Worm (Caenorhabditis elegans) whole organism, L2 larva: ENCODE results near the gene dnj-11.

Experiments used
- C34F6.9 ChIP-seq: fragments of 150-350 bp; optimal IDR thresholded peaks from 2 replicates; lab custom pipeline; 2014; ENCODE audit warnings: missing biosample characterization, missing genetic modification characterization
- F13H6.1 ChIP-seq: sonication (generic microtip); optimal IDR thresholded peaks from 2 replicates; lab custom pipeline; 2016; ENCODE audit warnings: missing genetic modification characterization, missing compliant biosample characterization
- Y55F3AM.14 ChIP-seq: fragments of 200-800 bp; sonication (Bioruptor generic); optimal IDR thresholded peaks from 2 replicates; lab custom pipeline; 2018; ENCODE audit warnings: mild to moderate bottlenecking, missing genetic modification characterization, missing compliant biosample characterization
- aly-2 ChIP-seq: fragments of 150-350 bp; optimal IDR thresholded peaks from 2 replicates; lab custom pipeline; 2014; ENCODE audit warnings: missing biosample characterization, missing genetic modification characterization
- blmp-1 ChIP-seq: sonication (generic microtip); optimal IDR thresholded peaks from 2 replicates; lab custom pipeline; 2017; ENCODE audit warnings: missing genetic modification characterization, mild to moderate bottlenecking, missing compliant biosample characterization, antibody characterized with exemption, moderate library complexity; ENCODE audit not compliant: insufficient read depth
- ceh-82 ChIP-seq: fragments of 150-350 bp; optimal IDR thresholded peaks from 2 replicates; lab custom pipeline; 2014; ENCODE audit warnings: missing biosample characterization, missing genetic modification characterization
- crh-2 ChIP-seq: sonication (generic microtip); optimal IDR thresholded peaks from 2 replicates; lab custom pipeline; 2017; ENCODE audit warnings: missing biosample characterization, missing genetic modification characterization
- dmd-4 ChIP-seq: sonication (generic microtip); optimal IDR thresholded peaks from 2 replicates; lab custom pipeline; 2017; ENCODE audit warnings: missing biosample characterization, missing genetic modification characterization
- egl-27 ChIP-seq: sonication (generic microtip); optimal IDR thresholded peaks from 3 replicates; lab custom pipeline; 2017; ENCODE audit warnings: missing biosample characterization, missing genetic modification reagents, missing genetic modification characterization
- elt-1 ChIP-seq: fragments of 150-350 bp; optimal IDR thresholded peaks from 2 replicates; lab custom pipeline; 2014; ENCODE audit warnings: missing biosample characterization, missing genetic modification characterization
- fos-1 ChIP-seq: fragments of 150-350 bp; optimal IDR thresholded peaks from 2 replicates; lab custom pipeline; 2014; ENCODE audit warnings: missing biosample characterization, missing genetic modification characterization
- gmeb-1 ChIP-seq: fragments of 150-350 bp; optimal IDR thresholded peaks from 2 replicates; lab custom pipeline; 2014; ENCODE audit warnings: missing biosample characterization, missing genetic modification characterization
- lin-11 ChIP-seq: fragments of 150-350 bp; sonication (generic microtip); optimal IDR thresholded peaks from 2 replicates; lab custom pipeline; 2014; ENCODE audit warnings: missing biosample characterization, missing genetic modification characterization, inconsistent platforms, mixed read lengths
- lin-13 ChIP-seq: fragments of 150-350 bp; optimal IDR thresholded peaks from 2 replicates; lab custom pipeline; 2014; ENCODE audit warnings: missing biosample characterization, missing genetic modification reagents, missing genetic modification characterization
- lin-39 ChIP-seq: fragments of 150-350 bp; optimal IDR thresholded peaks from 2 replicates; lab custom pipeline; 2014; ENCODE audit warnings: missing biosample characterization, missing genetic modification reagents, missing genetic modification characterization
- lsy-2 ChIP-seq, 2 experiments: fragments of 150-350 bp in 1 of 2; sonication (generic microtip) in 1 of 2; optimal IDR thresholded peaks; 2 replicates each; lab custom pipeline; 2014 to 2017; ENCODE audit warnings: missing biosample characterization in 2 of 2, missing genetic modification characterization in 2 of 2
- mbf-1 ChIP-seq: sonication (generic microtip); optimal IDR thresholded peaks from 2 replicates; lab custom pipeline; 2017; ENCODE audit warnings: missing biosample characterization, missing genetic modification characterization
- mdl-1 ChIP-seq, 2 experiments: fragments of 150-350 bp in 1 of 2; sonication (generic microtip) in 1 of 2; optimal IDR thresholded peaks; 2 replicates each; lab custom pipeline; 2017; ENCODE audit warnings: missing biosample characterization in 2 of 2, missing genetic modification characterization in 2 of 2
- nhr-10 ChIP-seq: sonication (generic microtip); optimal IDR thresholded peaks from 2 replicates; lab custom pipeline; 2017; ENCODE audit warnings: missing biosample characterization, missing genetic modification characterization
- nhr-129 ChIP-seq: fragments of 150-350 bp; optimal IDR thresholded peaks from 2 replicates; lab custom pipeline; 2014; ENCODE audit warnings: missing biosample characterization, missing genetic modification characterization
- nhr-21 ChIP-seq: fragments of 150-350 bp; optimal IDR thresholded peaks from 2 replicates; lab custom pipeline; 2014; ENCODE audit warnings: missing biosample characterization, missing genetic modification characterization
- nhr-23 ChIP-seq: fragments of 150-350 bp; optimal IDR thresholded peaks from 2 replicates; lab custom pipeline; 2014; ENCODE audit warnings: missing biosample characterization, missing genetic modification reagents, missing genetic modification characterization
- nhr-25 ChIP-seq: fragments of 150-350 bp; sonication (generic microtip); optimal IDR thresholded peaks from 3 replicates; lab custom pipeline; 2014; ENCODE audit warnings: missing biosample characterization, missing genetic modification characterization
- nhr-6 ChIP-seq: fragments of 150-350 bp; optimal IDR thresholded peaks from 2 replicates; lab custom pipeline; 2014; ENCODE audit warnings: missing biosample characterization, missing genetic modification characterization
- peb-1 ChIP-seq: fragments of 150-350 bp; optimal IDR thresholded peaks from 2 replicates; lab custom pipeline; 2014; ENCODE audit warnings: missing biosample characterization, missing genetic modification characterization
- skn-1 ChIP-seq: sonication (generic microtip); optimal IDR thresholded peaks from 2 replicates; lab custom pipeline; 2017; ENCODE audit warnings: missing biosample characterization, missing genetic modification characterization
- sma-3 ChIP-seq: sonication (generic microtip); optimal IDR thresholded peaks from 2 replicates; lab custom pipeline; 2016; ENCODE audit warnings: missing genetic modification reagents, missing genetic modification characterization, missing compliant biosample characterization
- sma-9 ChIP-seq, 2 experiments: fragments of 150-350 bp in 1 of 2; sonication (generic microtip) in 1 of 2; optimal IDR thresholded peaks; 2 replicates each; lab custom pipeline; 2014 to 2016; ENCODE audit warnings: missing genetic modification characterization in 2 of 2, mild to moderate bottlenecking in 1 of 2, missing biosample characterization in 1 of 2, missing compliant biosample characterization in 1 of 2, missing genetic modification reagents in 1 of 2, moderate library complexity in 1 of 2
- snpc-4 ChIP-seq: fragments of 150-350 bp; optimal IDR thresholded peaks from 2 replicates; lab custom pipeline; 2014; ENCODE audit warnings: missing biosample characterization, missing genetic modification characterization
- unc-39 ChIP-seq: fragments of 150-350 bp; optimal IDR thresholded peaks from 2 replicates; lab custom pipeline; 2014; ENCODE audit warnings: missing biosample characterization, missing genetic modification characterization
- unc-55 ChIP-seq: fragments of 150-350 bp; sonication (generic microtip); optimal IDR thresholded peaks from 3 replicates; lab custom pipeline; 2014; ENCODE audit warnings: missing biosample characterization, missing genetic modification reagents, missing genetic modification characterization
- unc-62 ChIP-seq: fragments of 150-350 bp; optimal IDR thresholded peaks from 2 replicates; lab custom pipeline; 2014; ENCODE audit warnings: missing biosample characterization, missing genetic modification reagents, missing genetic modification characterization
- zag-1 ChIP-seq: fragments of 150-350 bp; optimal IDR thresholded peaks from 2 replicates; lab custom pipeline; 2014; ENCODE audit warnings: missing biosample characterization, missing genetic modification characterization
- ztf-1 ChIP-seq: fragments of 200-800 bp; sonication (Bioruptor generic); conservative IDR thresholded peaks from 2 replicates; pipeline ENCODE4 v1.3.6; 2022; ENCODE audit warnings: missing genetic modification characterization, missing compliant biosample characterization
- ztf-11 ChIP-seq: sonication (generic microtip); optimal IDR thresholded peaks from 2 replicates; lab custom pipeline; 2017; ENCODE audit warnings: missing biosample characterization, missing genetic modification characterization
- ztf-4 ChIP-seq: fragments of 150-350 bp; optimal IDR thresholded peaks from 2 replicates; lab custom pipeline; 2014; ENCODE audit warnings: missing biosample characterization, missing genetic modification characterization

dnj-11 gene

DNA sequence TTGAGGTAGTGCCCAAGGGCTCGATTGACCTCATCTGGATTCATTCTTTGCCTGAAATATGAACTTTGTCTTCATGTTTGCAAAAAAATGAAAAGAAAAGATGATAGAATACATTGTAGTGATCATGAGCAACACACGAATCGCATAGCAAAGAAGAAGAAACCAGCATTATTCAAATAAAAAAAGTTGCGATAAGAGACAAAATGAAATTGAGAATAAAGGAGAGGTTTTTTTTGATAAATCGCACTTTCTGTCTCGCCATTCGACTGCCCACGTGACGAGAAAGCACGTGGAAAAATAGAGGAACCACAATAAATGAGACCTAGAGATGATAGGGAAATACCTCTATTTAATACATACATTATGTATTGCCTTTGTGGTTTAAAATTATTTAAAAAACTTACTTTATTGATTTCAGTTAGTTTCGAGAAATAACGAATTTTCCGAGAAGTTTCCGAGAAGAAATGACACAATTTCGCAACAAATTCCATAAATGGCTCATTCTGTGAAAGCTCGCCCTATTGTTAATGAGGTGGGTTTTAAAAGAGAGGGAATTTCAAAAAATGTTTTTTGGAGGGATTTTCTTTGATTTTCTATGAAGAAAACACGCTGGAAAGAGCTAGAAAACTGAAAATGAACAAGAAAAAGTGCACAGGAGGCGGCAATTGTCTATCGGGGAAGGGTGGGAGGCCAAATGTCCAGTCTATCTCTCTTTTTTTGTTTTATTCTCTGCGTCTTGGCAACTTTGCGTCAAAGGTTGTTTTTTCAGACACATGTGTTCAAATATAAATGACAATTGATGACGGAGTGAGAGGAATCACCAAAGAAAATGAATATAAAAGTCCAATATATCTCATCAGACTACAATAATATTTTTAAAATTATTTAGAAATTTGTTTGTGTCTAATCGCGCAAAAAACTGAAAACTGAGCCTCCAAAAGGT, 30.0 kb upstream of the dnj-11 start, which contains the start of gene paqr-1:
Gene paqr-1, minus strand, starts transcription at position 51 of the 943 bp plus-strand sequence.
- no peak for TF ChIP-seq unc-62 (GFP tag; lab: Kevin White, UChicago)
- peak in 1 of 2 experiments; percentile 40 for TF ChIP-seq mdl-1 (tag; optimal IDR thresholded peaks at IDR 0.05; lab: Kevin White, UChicago)
- no peak for TF ChIP-seq lin-39 (tag; lab: Kevin White, UChicago)
- TF ChIP-seq crh-2 (tag; lab: Kevin White, UChicago) = peak; percentile 14
- peak; percentile 53 for TF ChIP-seq C34F6.9
- peak; percentile 36 for TF ChIP-seq gmeb-1
- TF ChIP-seq lsy-2 (tag; optimal IDR thresholded peaks at IDR 0.05; lab: Kevin White, UChicago) = peak in 1 of 2 experiments; percentile 51
- TF ChIP-seq sma-3 (GFP tag; lab: Kevin White, UChicago) = no peak
- TF ChIP-seq blmp-1 (tag; lab: Kevin White, UChicago) = peak; percentile 64
- peak; percentile 31 for TF ChIP-seq nhr-129 (tag; lab: Kevin White, UChicago)
- peak; percentile 88 for TF ChIP-seq sma-9 (GFP tag; optimal IDR thresholded peaks at IDR 0.05; lab: Kevin White, UChicago)
- no peak for TF ChIP-seq sma-9 (tag; optimal IDR thresholded peaks at IDR 0.05; lab: Kevin White, UChicago)
- TF ChIP-seq Y55F3AM.14 (GFP tag; lab: Kevin White, UChicago) = no peak
- TF ChIP-seq unc-55 = peak; percentile 84
- peak; percentile 14 for TF ChIP-seq fos-1 (tag; lab: Kevin White, UChicago)
- no peak for TF ChIP-seq nhr-21

ce11 chrIV:6556624-6557368, 28.9 kb upstream of the dnj-11 start, which contains the start of gene try-3:
TSS of gene try-3 (plus strand) at chrIV:6557155.
- TF ChIP-seq F13H6.1 = peak; percentile 61
- TF ChIP-seq blmp-1 (tag; lab: Kevin White, UChicago) = peak; percentile 12
- peak; percentile 19 for TF ChIP-seq nhr-25 (tag; lab: Kevin White, UChicago)
- peak in 1 of 2 experiments; percentile 60 for TF ChIP-seq mdl-1 (tag; optimal IDR thresholded peaks at IDR 0.05; lab: Kevin White, UChicago)
- TF ChIP-seq zag-1 (tag; lab: Kevin White, UChicago) = peak; percentile 26
- no peak for TF ChIP-seq ceh-82 (tag; lab: Kevin White, UChicago)
- peak; percentile 15 for TF ChIP-seq nhr-21
- TF ChIP-seq skn-1 (tag; lab: Kevin White, UChicago) = no peak
- TF ChIP-seq C34F6.9 = peak; percentile 77
- no peak for TF ChIP-seq dmd-4 (tag; lab: Kevin White, UChicago)
- TF ChIP-seq lin-39 (tag; lab: Kevin White, UChicago) = no peak
- TF ChIP-seq ztf-4 (tag; lab: Kevin White, UChicago) = peak; percentile 34
- TF ChIP-seq elt-1 (tag; lab: Kevin White, UChicago) = no peak
- no peak for TF ChIP-seq aly-2 (tag; lab: Kevin White, UChicago)
- TF ChIP-seq lin-13 (GFP tag; lab: Kevin White, UChicago) = peak; percentile 72
- TF ChIP-seq peb-1 = no peak
- TF ChIP-seq nhr-6 = no peak
- peak; percentile 33 for TF ChIP-seq fos-1 (tag; lab: Kevin White, UChicago)
- TF ChIP-seq snpc-4 (tag; lab: Kevin White, UChicago) = no peak
- no peak for TF ChIP-seq unc-39
- no peak for TF ChIP-seq mbf-1 (tag; lab: Kevin White, UChicago)
- no peak for TF ChIP-seq nhr-23 (tag; lab: Kevin White, UChicago)
- peak; percentile 44 to 70 for TF ChIP-seq lsy-2 (tag; optimal IDR thresholded peaks at IDR 0.05; lab: Kevin White, UChicago)
- TF ChIP-seq nhr-10 = no peak
- peak; percentile 24 for TF ChIP-seq Y55F3AM.14 (GFP tag; lab: Kevin White, UChicago)
- TF ChIP-seq ztf-11 (tag; lab: Kevin White, UChicago) = no peak
- TF ChIP-seq ztf-1 (GFP tag; lab: Robert Waterston, UW) = no peak
- TF ChIP-seq egl-27 = peak; percentile 21
- peak; percentile 78 for TF ChIP-seq crh-2 (tag; lab: Kevin White, UChicago)
- peak; percentile 70 for TF ChIP-seq sma-9 (GFP tag; optimal IDR thresholded peaks at IDR 0.05; lab: Kevin White, UChicago)
- no peak for TF ChIP-seq sma-9 (tag; optimal IDR thresholded peaks at IDR 0.05; lab: Kevin White, UChicago)
- peak; percentile 73 for TF ChIP-seq nhr-129 (tag; lab: Kevin White, UChicago)
- TF ChIP-seq sma-3 (GFP tag; lab: Kevin White, UChicago) = peak; percentile 64
- TF ChIP-seq gmeb-1 = peak; percentile 56
- peak; percentile 56 for TF ChIP-seq lin-11 (tag; lab: Kevin White, UChicago)
- peak; percentile 69 for TF ChIP-seq unc-55
- TF ChIP-seq, all 48 proteins: peak for 20
